Fruit fly (Drosophila melanogaster) whole organism, embryonic: ENCODE results near the gene CG3544.

Experiments used
- ATbp ChIP-seq: fragments of 200-800 bp; sonication (Bioruptor generic); optimal IDR thresholded peaks from 2 replicates; lab custom pipeline; 2017; ENCODE audit warnings: missing biosample characterization, mild to moderate bottlenecking, missing genetic modification characterization, missing genetic modification reagents
- B-H1 ChIP-seq: fragments of 200-800 bp; sonication (Bioruptor generic); IDR thresholded peaks from 3 replicates; pipeline ENCODE4 v1.3.6; 2022; ENCODE audit warnings: missing biosample characterization, missing genetic modification characterization
- CG12071 ChIP-seq: fragments of 200-800 bp; sonication (Bioruptor generic); optimal IDR thresholded peaks from 3 replicates; lab custom pipeline; 2018; ENCODE audit warnings: missing biosample characterization, mild to moderate bottlenecking, missing genetic modification characterization
- CG12219 ChIP-seq: fragments of 200-800 bp; sonication (Bioruptor generic); optimal IDR thresholded peaks from 3 replicates; lab custom pipeline; 2018; ENCODE audit warnings: missing biosample characterization, mild to moderate bottlenecking, missing genetic modification characterization
- CG1233 ChIP-seq: fragments of 200-800 bp; sonication (Bioruptor generic); optimal IDR thresholded peaks from 4 replicates; lab custom pipeline; 2018; ENCODE audit warnings: missing biosample characterization, mild to moderate bottlenecking, missing genetic modification characterization
- CG13287 ChIP-seq: fragments of 200-800 bp; sonication (Bioruptor generic); IDR thresholded peaks from 2 replicates; pipeline ENCODE4 v1.3.6; 2022; ENCODE audit warnings: missing biosample characterization, missing genetic modification characterization; ENCODE audit not compliant: partially characterized antibody
- CG14710 ChIP-seq: fragments of 200-800 bp; sonication (Bioruptor generic); optimal IDR thresholded peaks from 3 replicates; lab custom pipeline; 2019; ENCODE audit warnings: missing biosample characterization, mild to moderate bottlenecking, missing genetic modification characterization, moderate library complexity
- CG15479 ChIP-seq: fragments of 200-800 bp; sonication (Bioruptor generic); optimal IDR thresholded peaks from 3 replicates; lab custom pipeline; 2019; ENCODE audit warnings: missing biosample characterization, mild to moderate bottlenecking, missing genetic modification characterization, moderate library complexity
- CG15514 ChIP-seq: fragments of 200-800 bp; sonication (Bioruptor generic); optimal IDR thresholded peaks from 3 replicates; lab custom pipeline; 2017; ENCODE audit warnings: missing biosample characterization, missing genetic modification characterization, mild to moderate bottlenecking, moderate library complexity, missing genetic modification reagents
- CG15601 ChIP-seq: fragments of 200-800 bp; sonication (Bioruptor generic); optimal IDR thresholded peaks from 3 replicates; lab custom pipeline; 2019; ENCODE audit warnings: missing biosample characterization, mild to moderate bottlenecking, missing genetic modification characterization, moderate library complexity
- CG2678 ChIP-seq: fragments of 200-800 bp; sonication (Bioruptor generic); optimal IDR thresholded peaks from 3 replicates; lab custom pipeline; 2019; ENCODE audit warnings: missing biosample characterization, mild to moderate bottlenecking, missing genetic modification characterization, moderate library complexity
- CG30020 ChIP-seq: fragments of 200-800 bp; optimal IDR thresholded peaks from 2 replicates; lab custom pipeline; 2019; ENCODE audit warnings: missing biosample characterization, mild to moderate bottlenecking, missing genetic modification characterization, moderate library complexity
- CG31365 ChIP-seq: fragments of 200-800 bp; sonication (Bioruptor generic); optimal IDR thresholded peaks from 2 replicates; lab custom pipeline; 2018; ENCODE audit warnings: missing biosample characterization, mild to moderate bottlenecking, missing genetic modification characterization
- CG32532 ChIP-seq: fragments of 200-800 bp; sonication (Bioruptor generic); IDR thresholded peaks from 2 replicates; pipeline ENCODE4 v1.3.6; 2022; ENCODE audit warnings: missing biosample characterization, missing genetic modification characterization
- CG32767 ChIP-seq: fragments of 200-800 bp; sonication (Bioruptor generic); IDR thresholded peaks from 2 replicates; pipeline ENCODE4 v1.3.6; 2022; ENCODE audit warnings: missing biosample characterization, missing genetic modification characterization
- CG3281 ChIP-seq: fragments of 200-800 bp; sonication (Bioruptor generic); optimal IDR thresholded peaks from 3 replicates; lab custom pipeline; 2017; ENCODE audit warnings: missing biosample characterization, mild to moderate bottlenecking, missing genetic modification characterization
- CG34376 ChIP-seq: fragments of 200-800 bp; sonication (Bioruptor generic); optimal IDR thresholded peaks from 2 replicates; lab custom pipeline; 2018; ENCODE audit warnings: missing biosample characterization, mild to moderate bottlenecking, missing genetic modification characterization
- CG4854 ChIP-seq: fragments of 200-800 bp; sonication (Bioruptor generic); optimal IDR thresholded peaks from 2 replicates; lab custom pipeline; 2016; ENCODE audit warnings: missing biosample characterization, missing genetic modification characterization, inconsistent platforms
- CG6254 ChIP-seq: fragments of 200-800 bp; sonication (Bioruptor generic); optimal IDR thresholded peaks from 3 replicates; lab custom pipeline; 2017; ENCODE audit warnings: mild to moderate bottlenecking, missing biosample characterization, missing genetic modification reagents, missing genetic modification characterization
- CG6654 ChIP-seq: fragments of 200-800 bp; sonication (Bioruptor generic); optimal IDR thresholded peaks from 2 replicates; lab custom pipeline; 2017; ENCODE audit warnings: missing biosample characterization, mild to moderate bottlenecking, missing genetic modification characterization
- CG7357 ChIP-seq: fragments of 200-800 bp; sonication (Bioruptor generic); IDR thresholded peaks from 3 replicates; pipeline ENCODE4 v1.3.6; 2022; ENCODE audit warnings: missing biosample characterization, missing genetic modification characterization
- CG7839 ChIP-seq: fragments of 200-800 bp; sonication (Bioruptor generic); optimal IDR thresholded peaks from 3 replicates; lab custom pipeline; 2018; ENCODE audit warnings: missing biosample characterization, mild to moderate bottlenecking, missing genetic modification characterization, moderate library complexity
- CTCF ChIP-seq: fragments of 200-800 bp; sonication (Bioruptor generic); optimal IDR thresholded peaks from 2 replicates; lab custom pipeline; 2017; ENCODE audit warnings: missing biosample characterization, mild to moderate bottlenecking, missing genetic modification characterization, moderate library complexity
- Fer1 ChIP-seq: fragments of 200-800 bp; sonication (Bioruptor generic); optimal IDR thresholded peaks from 2 replicates; lab custom pipeline; 2017; ENCODE audit warnings: missing biosample characterization, mild to moderate bottlenecking, missing genetic modification characterization
- Hmr ChIP-seq: fragments of 200-800 bp; sonication (Bioruptor generic); optimal IDR thresholded peaks from 3 replicates; lab custom pipeline; 2017; ENCODE audit warnings: mild to moderate bottlenecking, missing biosample characterization, missing genetic modification reagents, missing genetic modification characterization
- Med ChIP-seq: fragments of 200-800 bp; sonication (Bioruptor generic); peaks from one replicate; lab custom pipeline; 2016; ENCODE audit warnings: missing biosample characterization, missing genetic modification characterization, mild to moderate bottlenecking, inconsistent platforms, moderate library complexity
- Meics ChIP-seq: fragments of 200-800 bp; sonication (Bioruptor generic); optimal IDR thresholded peaks from 2 replicates; lab custom pipeline; 2017; ENCODE audit warnings: missing biosample characterization, mild to moderate bottlenecking, missing genetic modification characterization
- Optix ChIP-seq: fragments of 200-800 bp; sonication (Bioruptor generic); IDR thresholded peaks from 3 replicates; pipeline ENCODE4 v1.3.6; 2022; ENCODE audit warnings: missing biosample characterization, missing genetic modification characterization
- Vsx1 ChIP-seq: fragments of 200-800 bp; sonication (Bioruptor generic); optimal IDR thresholded peaks from 2 replicates; lab custom pipeline; 2017; ENCODE audit warnings: missing biosample characterization, mild to moderate bottlenecking, missing genetic modification characterization, missing genetic modification reagents
- abd-A ChIP-seq: fragments of 200-800 bp; sonication (Bioruptor generic); optimal IDR thresholded peaks from 3 replicates; lab custom pipeline; 2019; ENCODE audit warnings: missing biosample characterization, mild to moderate bottlenecking, missing genetic modification characterization, moderate library complexity
- ara ChIP-seq: fragments of 200-800 bp; sonication (Bioruptor generic); IDR thresholded peaks from 2 replicates; pipeline ENCODE4 v1.3.6; 2022; ENCODE audit warnings: missing biosample characterization, missing genetic modification characterization
- az2 ChIP-seq: fragments of 200-800 bp; sonication (Bioruptor generic); optimal IDR thresholded peaks from 3 replicates; lab custom pipeline; 2016; ENCODE audit warnings: missing biosample characterization, missing genetic modification characterization
- caup ChIP-seq: fragments of 200-800 bp; sonication (Bioruptor generic); optimal IDR thresholded peaks from 3 replicates; lab custom pipeline; 2017; ENCODE audit warnings: missing biosample characterization, mild to moderate bottlenecking, missing genetic modification characterization, moderate library complexity; ENCODE audit not compliant: severe bottlenecking
- crp ChIP-seq, 2 experiments: fragments of 200-800 bp; sonication (Bioruptor generic); optimal IDR thresholded peaks; 2 replicates in 1 of 2; 3 replicates in 1 of 2; lab custom pipeline; 2017; ENCODE audit warnings: missing biosample characterization in 2 of 2, missing genetic modification characterization in 2 of 2, mild to moderate bottlenecking in 1 of 2, moderate library complexity in 1 of 2
- danr ChIP-seq: fragments of 200-800 bp; sonication (Bioruptor generic); IDR thresholded peaks from 2 replicates; pipeline ENCODE4 v1.3.6; 2022; ENCODE audit warnings: missing biosample characterization, missing genetic modification characterization
- fd102C ChIP-seq: fragments of 200-800 bp; sonication (Bioruptor generic); optimal IDR thresholded peaks from 2 replicates; lab custom pipeline; 2018; ENCODE audit warnings: missing biosample characterization, mild to moderate bottlenecking, missing genetic modification characterization, moderate library complexity
- gro ChIP-seq: fragments of 200-800 bp; sonication (Bioruptor generic); optimal IDR thresholded peaks from 2 replicates; lab custom pipeline; 2016; ENCODE audit warnings: missing biosample characterization, missing genetic modification characterization
- lab ChIP-seq: fragments of 200-800 bp; sonication (Bioruptor generic); optimal IDR thresholded peaks from 3 replicates; lab custom pipeline; 2017; ENCODE audit warnings: missing biosample characterization, missing genetic modification characterization, mild to moderate bottlenecking, moderate library complexity, missing genetic modification reagents
- lilli ChIP-seq: fragments of 200-800 bp; sonication (Bioruptor generic); optimal IDR thresholded peaks from 3 replicates; lab custom pipeline; 2016; ENCODE audit warnings: missing biosample characterization, missing genetic modification characterization
- lmd ChIP-seq: fragments of 200-800 bp; sonication (Bioruptor generic); IDR thresholded peaks from 2 replicates; pipeline ENCODE4 v1.3.6; 2022; ENCODE audit warnings: missing biosample characterization, missing genetic modification characterization
- otp ChIP-seq: fragments of 200-800 bp; sonication (Bioruptor generic); IDR thresholded peaks from 3 replicates; pipeline ENCODE4, ENCODE4 v1.3.6; 2022; ENCODE audit warnings: missing biosample characterization, missing genetic modification characterization
- pzg ChIP-seq: fragments of 200-800 bp; sonication (Bioruptor generic); optimal IDR thresholded peaks from 3 replicates; lab custom pipeline; 2018; ENCODE audit warnings: missing biosample characterization, mild to moderate bottlenecking, missing genetic modification characterization, moderate library complexity
- run ChIP-seq: fragments of 200-800 bp; sonication (Bioruptor generic); optimal IDR thresholded peaks from 3 replicates; lab custom pipeline; 2018; ENCODE audit warnings: missing biosample characterization, mild to moderate bottlenecking, missing genetic modification characterization
- schlank ChIP-seq: fragments of 200-800 bp; sonication (Bioruptor generic); optimal IDR thresholded peaks from 2 replicates; lab custom pipeline; 2018; ENCODE audit warnings: missing biosample characterization, mild to moderate bottlenecking, missing genetic modification characterization
- sens ChIP-seq: fragments of 200-800 bp; sonication (Bioruptor generic); peaks from one replicate; lab custom pipeline; 2016; ENCODE audit warnings: missing biosample characterization, missing genetic modification characterization
- tup ChIP-seq: fragments of 200-800 bp; sonication (Bioruptor generic); optimal IDR thresholded peaks from 2 replicates; lab custom pipeline; 2016; ENCODE audit warnings: missing biosample characterization, mild to moderate bottlenecking, missing genetic modification characterization, moderate library complexity

Gene CG3544

DNA sequence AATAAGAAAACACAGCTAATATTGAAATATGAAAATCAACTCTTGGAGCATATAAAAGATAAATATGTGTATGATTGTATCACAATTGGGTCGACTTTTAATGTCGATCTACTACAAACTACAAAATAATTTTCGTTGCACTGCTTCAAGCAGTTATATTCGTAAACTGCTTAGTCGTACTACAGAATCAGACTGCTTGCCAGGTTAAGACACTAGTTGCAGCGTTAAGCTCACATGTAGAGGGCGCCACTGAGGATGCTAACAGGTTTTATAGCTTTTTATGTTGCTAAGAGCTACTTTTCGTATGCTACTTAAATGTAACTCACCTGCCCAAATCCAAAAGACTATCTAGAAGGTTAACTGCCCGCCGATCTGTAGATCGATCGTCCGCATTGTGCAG is 44.1 kb upstream of the CG3544 start (continued):
- TF ChIP-seq CG3281 (GFP tag; lab: Kevin White, UChicago) = no peak
- TF ChIP-seq lmd (GFP tag; lab: Robert Waterston, UW) = no peak

DNA sequence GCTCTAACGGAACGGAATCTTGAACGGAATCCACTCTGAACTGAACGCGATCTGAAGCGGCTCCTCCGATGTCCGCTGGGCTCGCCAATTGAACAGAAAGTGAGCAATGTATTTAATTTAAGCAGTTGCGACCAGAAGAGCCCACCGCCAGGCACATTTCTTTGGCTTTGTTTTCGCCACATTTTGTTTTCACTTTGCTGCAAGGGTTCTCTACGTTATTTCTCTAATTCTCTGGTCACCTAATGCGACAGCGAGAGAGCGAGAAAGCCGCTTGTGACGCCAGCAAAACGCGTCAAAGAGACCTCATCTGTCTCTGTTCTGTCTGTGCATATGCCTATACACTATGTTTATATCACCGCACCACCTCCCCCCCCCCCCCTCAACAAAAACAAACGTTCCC is 39.8 kb upstream of the CG3544 start, which contains the start of gene Eaat2:
TSS of gene Eaat2 (minus strand) at position 101 of the 400 bp plus-strand sequence.
- TF ChIP-seq CG6654 (GFP tag; lab: Kevin White, UChicago) (no peak), CG34376 (GFP tag; lab: Kevin White, UChicago) (no peak)

DNA sequence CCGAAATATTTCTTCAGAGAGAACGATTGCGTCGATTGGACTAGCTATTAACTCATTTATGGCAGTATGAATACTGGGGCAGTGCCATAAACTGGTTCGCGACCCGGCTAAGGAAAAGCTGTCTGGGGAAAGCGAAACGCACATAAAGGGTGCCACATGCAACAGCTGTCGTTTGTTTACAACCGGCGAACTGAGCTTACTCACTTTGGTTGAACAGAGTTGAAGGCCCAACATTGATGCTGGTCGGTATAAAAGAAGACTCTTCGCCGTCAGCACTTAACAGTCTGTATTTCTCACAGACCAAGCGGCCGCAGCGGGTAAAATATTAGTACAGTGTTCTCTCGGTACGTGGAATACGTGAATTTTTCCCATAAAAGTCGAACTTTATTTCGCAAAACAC is 38.4 kb upstream of the CG3544 start:
- TF ChIP-seq az2 (GFP tag; lab: Kevin White, UChicago) (peak; percentile 24), CG15514 (GFP tag; lab: Kevin White, UChicago) (peak; percentile 33), CG12071 (GFP tag; lab: Kevin White, UChicago) (peak; percentile 35), Fer1 (peak; percentile 59), caup (GFP tag; lab: Kevin White, UChicago) (peak; percentile 28), Optix (0 out of 3 replicates have a peak, but pooled peaks have one; percentile 24), gro (no peak), fd102C (GFP tag; lab: Kevin White, UChicago) (no peak), CG32532 (peak; percentile 30; the same call in 1 of the 2 replicates), CG12219 (GFP tag; lab: Kevin White, UChicago) (peak; percentile 21), Med (peak; percentile 85), tup (no peak), CG6254 (GFP tag; lab: Kevin White, UChicago) (peak; percentile 98), otp (no peak), CG31365 (tag; lab: Kevin White, UChicago) (peak; percentile 30), lilli (GFP tag; lab: Kevin White, UChicago) (peak; percentile 9), CG1233 (GFP tag; lab: Kevin White, UChicago) (peak; percentile 2), Meics (peak; percentile 18), ATbp (GFP tag; lab: Kevin White, UChicago) (peak; percentile 5), CG13287 (0 out of 2 replicates have a peak, but pooled peaks have one; percentile 13), CG14710 (tag; lab: Kevin White, UChicago) (no peak), pzg (GFP tag; lab: Kevin White, UChicago) (peak; percentile 6), CG7839 (tag; lab: Kevin White, UChicago) (peak; percentile 17), CG32767 (GFP tag; lab: Robert Waterston, UW) (no peak), sens (GFP tag; lab: Kevin White, UChicago) (peak; percentile 83), CG30020 (tag; lab: Kevin White, UChicago) (no peak), lab (GFP tag; lab: Kevin White, UChicago) (peak; percentile 40), CG15601 (tag; lab: Kevin White, UChicago) (peak; percentile 100), CTCF (peak; percentile 67), Vsx1 (GFP tag; lab: Kevin White, UChicago) (no peak), ara (GFP tag; lab: Robert Waterston, UW) (0 out of 2 replicates have a peak, but pooled peaks have one; percentile 53), CG4854 (GFP tag; lab: Kevin White, UChicago) (no peak), abd-A (tag; lab: Kevin White, UChicago) (peak; percentile 40), CG15479 (GFP tag; lab: Kevin White, UChicago) (no peak), B-H1 (GFP tag; lab: Robert Waterston, UW) (no peak), danr (GFP tag; lab: Robert Waterston, UW) (no peak), crp (GFP tag; optimal IDR thresholded peaks at IDR 0.05; lab: Kevin White, UChicago) (peak in 1 of 2 experiments; percentile 52), schlank (tag; lab: Kevin White, UChicago) (no peak), run (tag; lab: Kevin White, UChicago) (no peak), Hmr (GFP tag; lab: Kevin White, UChicago) (peak; percentile 47), CG7357 (no peak), CG2678 (tag; lab: Kevin White, UChicago) (peak; percentile 23)
